Worm (Caenorhabditis elegans): ENCODE measurements around the gene edg-1.

- TF ChIP-seq sem-4 (tag; optimal IDR thresholded peaks at IDR 0.05) (no peak), unc-39 (tag; optimal IDR thresholded peaks at IDR 0.05) (no peak), egl-27 (tag; optimal IDR thresholded peaks at IDR 0.05) (no peak)
These were observed 28.2 kb downstream of the edg-1 start for ce11 chrIV:11348822-11349221.

Data from whole organism, L2 larva.